Fruit fly (Drosophila melanogaster): ENCODE data around the gene CG34437.

CG34437 gene

DNA sequence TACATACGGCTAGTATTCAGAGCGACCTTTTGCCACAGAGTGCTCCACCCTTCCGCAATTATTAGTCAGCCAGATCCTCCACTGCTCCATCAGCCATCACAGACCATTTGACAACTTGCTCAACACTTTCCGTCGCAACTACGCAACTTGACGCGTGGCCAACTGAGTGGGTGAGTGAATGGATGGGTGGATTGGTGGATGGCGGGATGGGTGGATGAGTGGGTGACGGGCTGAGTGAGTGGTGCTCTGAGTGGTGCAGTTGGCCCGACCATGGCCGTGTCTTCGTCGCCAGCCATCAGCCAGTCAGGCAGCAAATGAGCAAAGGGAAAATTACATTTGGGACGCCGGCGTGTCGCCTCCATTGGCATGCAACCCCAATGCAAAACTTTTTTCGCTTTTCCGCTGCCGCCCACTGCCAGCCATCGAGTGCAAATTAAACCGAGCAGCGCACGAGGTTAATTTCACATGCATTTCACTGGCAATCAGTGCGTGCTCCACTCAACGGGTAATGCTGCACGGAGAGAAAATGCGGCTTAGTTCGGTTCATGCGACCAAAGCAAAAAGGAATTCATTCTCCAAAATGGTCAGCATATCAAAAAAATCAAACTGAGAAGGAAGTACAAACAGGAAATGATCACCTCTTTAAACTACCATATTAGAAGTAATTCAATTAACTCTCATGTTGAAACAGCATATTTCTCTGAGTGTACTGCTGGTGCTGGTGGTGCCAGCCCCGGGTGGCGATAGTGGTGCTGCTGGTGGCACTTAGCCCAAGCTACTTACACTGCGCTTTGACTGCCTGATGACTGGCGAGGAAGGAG lies 24.6 kb downstream of the CG34437 start:
- TF ChIP-seq N (GFP tag; optimal IDR thresholded peaks at IDR 0.05) (no peak), Sp1 (GFP tag; optimal IDR thresholded peaks at IDR 0.05) (no peak), ey (GFP tag; optimal IDR thresholded peaks at IDR 0.05) (no peak), dl (GFP tag; optimal IDR thresholded peaks at IDR 0.05; ENCODE audit: insufficient read depth in 1 of 2, partially characterized antibody in 2 of 2) (no peak), foxo (GFP tag; optimal IDR thresholded peaks at IDR 0.05) (no peak), Abd-B (GFP tag; optimal IDR thresholded peaks at IDR 0.05) (no peak), Dfd (GFP tag; optimal IDR thresholded peaks at IDR 0.05) (no peak), pan (optimal IDR thresholded peaks at IDR 0.05) (no peak), jim (GFP tag; optimal IDR thresholded peaks at IDR 0.05) (no peak), Rel (GFP tag; optimal IDR thresholded peaks at IDR 0.05) (no peak), Rel (tag; optimal IDR thresholded peaks at IDR 0.05) (no peak), CrebA (GFP tag; optimal IDR thresholded peaks at IDR 0.05; ENCODE audit: borderline replicate concordance) (no peak), sage (GFP tag; optimal IDR thresholded peaks at IDR 0.05) (no peak), Myc (optimal IDR thresholded peaks at IDR 0.05) (no peak), Vsx2 (GFP tag; optimal IDR thresholded peaks at IDR 0.05; ENCODE audit: partially characterized antibody) (no peak), fru (GFP tag; optimal IDR thresholded peaks at IDR 0.05) (no peak), OdsH (GFP tag; optimal IDR thresholded peaks at IDR 0.05) (no peak), Hr78 (GFP tag; optimal IDR thresholded peaks at IDR 0.05) (no peak), Dif (GFP tag; optimal IDR thresholded peaks at IDR 0.05; ENCODE audit: partially characterized antibody) (no peak), sv (GFP tag; optimal IDR thresholded peaks at IDR 0.05) (no peak)

DNA sequence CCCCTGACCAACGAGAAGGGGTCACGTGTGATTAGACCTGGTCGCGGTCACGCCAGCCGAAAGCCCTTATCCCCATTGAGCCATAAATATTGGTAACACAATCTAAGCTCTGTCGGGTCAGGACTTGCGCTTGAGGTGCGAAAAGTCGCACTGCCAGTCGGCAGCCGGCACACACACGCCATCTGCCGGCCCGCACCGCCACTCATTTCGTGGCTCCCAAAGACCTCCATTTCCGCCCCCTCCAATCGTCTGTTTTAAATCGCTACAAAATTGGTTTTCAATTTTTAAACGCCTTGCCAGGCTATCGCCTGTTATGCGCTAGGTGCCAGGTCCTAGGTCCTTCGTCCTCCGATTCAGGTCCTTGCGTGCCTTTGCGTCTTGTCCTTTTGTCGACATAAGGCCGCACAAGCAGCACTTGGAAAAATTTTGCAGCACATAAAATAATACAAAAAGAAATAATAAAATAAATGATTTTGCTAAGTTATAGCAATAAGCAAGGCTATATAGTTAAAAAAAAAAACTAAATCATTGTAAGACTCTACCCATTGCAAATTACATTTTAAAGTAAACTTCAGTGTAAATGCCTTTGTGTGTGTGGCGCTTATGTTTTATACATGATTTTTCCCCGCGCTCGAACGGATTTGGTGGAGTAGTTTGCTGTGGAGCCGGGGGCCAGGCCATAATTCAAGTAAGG lies 33.8 kb downstream of the CG34437 start:
- TF ChIP-seq sv (GFP tag; optimal IDR thresholded peaks at IDR 0.05) (no peak), Myc (optimal IDR thresholded peaks at IDR 0.05) (no peak), foxo (GFP tag; optimal IDR thresholded peaks at IDR 0.05) (no peak), jim (GFP tag; optimal IDR thresholded peaks at IDR 0.05) (no peak), br (GFP tag; optimal IDR thresholded peaks at IDR 0.05) (no peak), Mio (GFP tag; optimal IDR thresholded peaks at IDR 0.05) (no peak), Sp1 (GFP tag; optimal IDR thresholded peaks at IDR 0.05) (no peak), fru (GFP tag; optimal IDR thresholded peaks at IDR 0.05) (no peak), Dif (GFP tag; optimal IDR thresholded peaks at IDR 0.05; ENCODE audit: partially characterized antibody) (no peak), pan (optimal IDR thresholded peaks at IDR 0.05) (no peak), woc (GFP tag; optimal IDR thresholded peaks at IDR 0.05) (no peak), Hnf4 (GFP tag; optimal IDR thresholded peaks at IDR 0.05) (no peak), h (GFP tag; optimal IDR thresholded peaks at IDR 0.05) (no peak)

DNA sequence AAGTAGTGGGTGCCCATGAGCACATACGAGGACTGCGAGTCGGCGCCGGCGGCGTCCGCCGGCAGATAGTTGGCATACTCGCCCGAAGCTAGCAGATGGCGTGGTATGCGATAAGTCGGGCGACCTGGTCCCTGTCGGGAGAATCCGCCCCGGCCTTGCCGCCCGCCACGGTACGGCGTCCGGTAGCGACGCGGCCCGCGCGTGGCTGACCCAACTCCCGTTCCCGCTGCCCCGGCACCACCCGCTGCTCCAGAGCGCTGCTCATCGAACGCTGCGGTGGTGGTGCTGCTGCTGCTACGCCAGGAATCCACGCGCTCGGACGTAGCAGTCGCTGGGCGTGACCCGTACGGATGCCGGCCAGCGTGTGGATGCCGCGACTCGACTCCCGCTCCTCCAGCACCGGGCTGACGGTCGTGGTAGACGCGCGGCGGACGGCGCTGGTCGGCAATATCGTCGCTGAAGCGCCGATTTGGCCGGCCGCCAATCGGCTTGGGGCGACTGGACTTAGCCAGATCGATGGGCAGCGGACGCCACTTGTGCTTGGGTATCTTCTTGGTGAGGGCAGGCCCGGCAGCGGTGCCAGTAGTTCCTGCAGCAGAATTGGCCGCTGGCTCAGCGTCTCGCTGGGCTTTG lies 40.3 kb downstream of the CG34437 start:
- TF ChIP-seq GATAd (GFP tag; optimal IDR thresholded peaks at IDR 0.05) = no peak

DNA sequence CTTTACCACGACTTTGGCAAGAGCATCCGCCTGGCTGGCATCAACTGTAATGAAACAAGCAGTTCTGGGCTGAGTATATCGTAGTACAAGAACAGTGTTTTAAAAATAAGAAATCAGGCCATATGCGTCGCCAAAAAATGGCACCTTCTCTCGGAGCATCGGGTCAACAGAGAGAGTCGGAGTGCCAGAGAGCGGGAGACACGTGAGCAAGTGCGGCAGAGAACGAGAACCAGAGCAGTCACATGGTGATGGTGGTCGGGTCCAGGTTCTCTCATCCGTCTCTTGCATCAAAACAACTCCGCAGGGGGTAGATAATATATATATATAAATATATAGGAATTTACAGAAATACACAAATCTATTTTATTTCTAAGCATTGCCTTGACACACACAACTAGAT lies 41.3 kb downstream of the CG34437 start:
- TF ChIP-seq Vsx2 (GFP tag; optimal IDR thresholded peaks at IDR 0.05; ENCODE audit: partially characterized antibody) (no peak), Myc (optimal IDR thresholded peaks at IDR 0.05) (no peak), dl (GFP tag; optimal IDR thresholded peaks at IDR 0.05; ENCODE audit: insufficient read depth in 1 of 2, partially characterized antibody in 2 of 2) (peak; percentile 45 to 85), CG32264 (GFP tag; optimal IDR thresholded peaks at IDR 0.05) (no peak), Dif (GFP tag; optimal IDR thresholded peaks at IDR 0.05; ENCODE audit: partially characterized antibody) (peak; percentile 84), psq (GFP tag; optimal IDR thresholded peaks at IDR 0.05) (no peak)

DNA sequence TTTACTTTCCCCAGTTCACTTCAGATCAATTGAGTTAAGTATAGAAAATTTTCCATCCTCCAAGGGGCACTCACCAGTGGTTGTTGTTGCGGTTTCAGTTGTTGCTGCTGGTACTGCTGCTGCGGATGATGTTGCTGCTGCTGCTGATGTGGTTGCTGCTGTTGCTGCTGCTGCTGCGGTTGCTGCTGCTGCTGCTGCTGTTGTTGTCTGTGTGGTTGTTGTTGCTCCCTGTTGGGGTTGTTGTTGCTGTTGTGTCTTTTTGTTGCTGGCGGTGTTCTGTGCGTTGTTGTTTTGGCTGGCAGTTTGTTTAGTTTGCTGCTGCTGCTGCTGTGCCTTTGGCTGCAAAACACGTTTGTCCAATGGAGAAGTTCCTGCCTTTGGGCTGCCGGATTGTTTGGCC lies 41.9 kb downstream of the CG34437 start:
- TF ChIP-seq Hr83 (GFP tag; optimal IDR thresholded peaks at IDR 0.05; ENCODE audit: poor library complexity, severe bottlenecking) (no peak), ey (GFP tag; optimal IDR thresholded peaks at IDR 0.05) (no peak), Myc (optimal IDR thresholded peaks at IDR 0.05) (no peak), woc (GFP tag; optimal IDR thresholded peaks at IDR 0.05) (no peak), br (GFP tag; optimal IDR thresholded peaks at IDR 0.05) (no peak), Dfd (GFP tag; optimal IDR thresholded peaks at IDR 0.05) (peak; percentile 96)

Measured in whole organism, wandering third instar larva.